Fruit fly (Drosophila melanogaster) whole organism, embryonic: Measurements from ENCODE around the gene Sgp.

Experiments
- CG10979 ChIP-seq: fragments of 200-800 bp; sonication (Bioruptor generic); optimal IDR thresholded peaks from 2 replicates; lab custom pipeline; 2018; ENCODE audit warnings: missing biosample characterization, mild to moderate bottlenecking, missing genetic modification characterization, moderate library complexity
- CG12219 ChIP-seq: fragments of 200-800 bp; sonication (Bioruptor generic); optimal IDR thresholded peaks from 3 replicates; lab custom pipeline; 2018; ENCODE audit warnings: missing biosample characterization, mild to moderate bottlenecking, missing genetic modification characterization
- CG12659 ChIP-seq: fragments of 200-800 bp; sonication (Bioruptor generic); optimal IDR thresholded peaks from 3 replicates; lab custom pipeline; 2017; ENCODE audit warnings: mild to moderate bottlenecking, missing biosample characterization, missing genetic modification reagents, missing genetic modification characterization
- CG13287 ChIP-seq: fragments of 200-800 bp; sonication (Bioruptor generic); IDR thresholded peaks from 2 replicates; pipeline ENCODE4 v1.3.6; 2022; ENCODE audit warnings: missing biosample characterization, missing genetic modification characterization; ENCODE audit not compliant: partially characterized antibody
- CG13775 ChIP-seq: fragments of 200-800 bp; sonication (Bioruptor generic); optimal IDR thresholded peaks from 3 replicates; lab custom pipeline; 2017; ENCODE audit warnings: missing biosample characterization, mild to moderate bottlenecking, missing genetic modification characterization
- CG17568 ChIP-seq: fragments of 200-800 bp; sonication (Bioruptor generic); optimal IDR thresholded peaks from 2 replicates; lab custom pipeline; 2018; ENCODE audit warnings: missing biosample characterization, mild to moderate bottlenecking, missing genetic modification characterization, moderate library complexity
- CG17912 ChIP-seq: fragments of 200-800 bp; sonication (Bioruptor generic); optimal IDR thresholded peaks from 2 replicates; lab custom pipeline; 2018; ENCODE audit warnings: missing biosample characterization, mild to moderate bottlenecking, missing genetic modification characterization
- CG18599 ChIP-seq: fragments of 200-800 bp; sonication (Bioruptor generic); optimal IDR thresholded peaks from 3 replicates; lab custom pipeline; 2017; ENCODE audit warnings: missing biosample characterization, missing genetic modification characterization, mild to moderate bottlenecking, moderate library complexity, missing genetic modification reagents
- CG18619 ChIP-seq: fragments of 200-800 bp; sonication (Bioruptor generic); optimal IDR thresholded peaks from 3 replicates; lab custom pipeline; 2017; ENCODE audit warnings: missing biosample characterization, mild to moderate bottlenecking, missing genetic modification characterization
- CG2129 ChIP-seq: fragments of 200-800 bp; sonication (Bioruptor generic); IDR thresholded peaks from 2 replicates; pipeline ENCODE4 v1.3.6; 2022; ENCODE audit warnings: missing biosample characterization, missing genetic modification characterization; ENCODE audit not compliant: partially characterized antibody
- CG2199 ChIP-seq: fragments of 200-800 bp; sonication (Bioruptor generic); IDR thresholded peaks from 3 replicates; pipeline ENCODE4 v1.3.6; 2022; ENCODE audit warnings: missing biosample characterization, missing genetic modification characterization
- CG4424 ChIP-seq: fragments of 200-800 bp; sonication (Bioruptor generic); optimal IDR thresholded peaks from 3 replicates; lab custom pipeline; 2016; ENCODE audit warnings: missing biosample characterization, missing genetic modification characterization
- CG4617 ChIP-seq: fragments of 200-800 bp; sonication (Bioruptor generic); optimal IDR thresholded peaks from 3 replicates; lab custom pipeline; 2016; ENCODE audit warnings: missing biosample characterization, missing genetic modification characterization, borderline replicate concordance
- CG7357 ChIP-seq: fragments of 200-800 bp; sonication (Bioruptor generic); IDR thresholded peaks from 3 replicates; pipeline ENCODE4 v1.3.6; 2022; ENCODE audit warnings: missing biosample characterization, missing genetic modification characterization
- CG7372 ChIP-seq: fragments of 200-800 bp; sonication (Bioruptor generic); IDR thresholded peaks from 2 replicates; pipeline ENCODE4 v1.3.6; 2022; ENCODE audit warnings: missing biosample characterization, missing genetic modification characterization
- Deaf1 ChIP-seq: fragments of 200-800 bp; optimal IDR thresholded peaks from 3 replicates; lab custom pipeline; 2019; ENCODE audit warnings: missing biosample characterization, mild to moderate bottlenecking, missing genetic modification characterization, moderate library complexity
- Drgx ChIP-seq: fragments of 200-800 bp; sonication (Bioruptor generic); IDR thresholded peaks from 2 replicates; pipeline ENCODE4 v1.3.6; 2022; ENCODE audit warnings: missing biosample characterization, missing genetic modification characterization
- E2f1 ChIP-seq: fragments of 200-800 bp; sonication (Bioruptor generic); IDR thresholded peaks from 2 replicates; pipeline ENCODE4 v1.3.6; 2022; ENCODE audit warnings: missing biosample characterization, missing genetic modification characterization
- ERR ChIP-seq: fragments of 200-800 bp; sonication (Bioruptor generic); optimal IDR thresholded peaks from 2 replicates; lab custom pipeline; 2016; ENCODE audit warnings: missing biosample characterization, missing genetic modification characterization
- Ets97D ChIP-seq: fragments of 200-800 bp; sonication (Bioruptor generic); optimal IDR thresholded peaks from 3 replicates; lab custom pipeline; 2016; ENCODE audit warnings: missing biosample characterization, missing genetic modification characterization
- H2.0 ChIP-seq: fragments of 200-800 bp; sonication (Bioruptor generic); IDR thresholded peaks from 2 replicates; pipeline ENCODE4 v1.3.6; 2022; ENCODE audit warnings: missing biosample characterization, missing genetic modification characterization
- HmgD ChIP-seq: fragments of 200-800 bp; sonication (Bioruptor generic); optimal IDR thresholded peaks from 3 replicates; lab custom pipeline; 2016; ENCODE audit warnings: missing biosample characterization, missing genetic modification characterization
- Hr39 ChIP-seq: fragments of >200 bp; optimal IDR thresholded peaks from 2 replicates; lab custom pipeline; 2017
- Hr51 ChIP-seq, 2 experiments: fragments of 200-800 bp; sonication (Bioruptor generic); optimal IDR thresholded peaks; 2 replicates in 1 of 2; 3 replicates in 1 of 2; lab custom pipeline; 2016 to 2018; ENCODE audit warnings: missing biosample characterization in 2 of 2, missing genetic modification characterization in 2 of 2, mild to moderate bottlenecking in 1 of 2, moderate library complexity in 1 of 2
- Meics ChIP-seq: fragments of 200-800 bp; sonication (Bioruptor generic); optimal IDR thresholded peaks from 2 replicates; lab custom pipeline; 2017; ENCODE audit warnings: missing biosample characterization, mild to moderate bottlenecking, missing genetic modification characterization
- Mrtf ChIP-seq: fragments of 200-800 bp; sonication (Bioruptor generic); IDR thresholded peaks from 3 replicates; pipeline ENCODE4 v1.3.6; 2022; ENCODE audit warnings: missing biosample characterization, missing genetic modification characterization
- Nf-YB ChIP-seq: fragments of 200-800 bp; sonication (Bioruptor generic); optimal IDR thresholded peaks from 3 replicates; lab custom pipeline; 2019; ENCODE audit warnings: missing biosample characterization, mild to moderate bottlenecking, missing genetic modification characterization, moderate library complexity
- Poxn ChIP-seq: fragments of 200-800 bp; sonication (Bioruptor generic); IDR thresholded peaks from 2 replicates; pipeline ENCODE4 v1.3.6; 2022; ENCODE audit warnings: missing biosample characterization, missing genetic modification characterization
- Scr ChIP-seq: fragments of 200-800 bp; sonication (Bioruptor generic); IDR thresholded peaks from 2 replicates; pipeline ENCODE4 v1.3.6; 2022; ENCODE audit warnings: missing biosample characterization, missing genetic modification characterization; ENCODE audit not compliant: partially characterized antibody
- Side ChIP-seq: fragments of 200-800 bp; sonication (Bioruptor generic); optimal IDR thresholded peaks from 2 replicates; lab custom pipeline; 2016; ENCODE audit warnings: missing biosample characterization, missing genetic modification characterization
- Sox100B ChIP-seq: fragments of 200-800 bp; sonication (Bioruptor generic); optimal IDR thresholded peaks from 3 replicates; lab custom pipeline; 2018; ENCODE audit warnings: missing biosample characterization, mild to moderate bottlenecking, missing genetic modification characterization
- ap ChIP-seq: fragments of 200-800 bp; sonication (Bioruptor generic); IDR thresholded peaks from 2 replicates; pipeline ENCODE4 v1.3.6; 2022; ENCODE audit warnings: missing biosample characterization, missing genetic modification characterization
- bowl ChIP-seq: fragments of 200-800 bp; sonication (Bioruptor generic); IDR thresholded peaks from 2 replicates; pipeline ENCODE4 v1.3.6; 2022; ENCODE audit warnings: missing biosample characterization, missing genetic modification characterization
- cas ChIP-seq: fragments of 200-800 bp; sonication (Bioruptor generic); IDR thresholded peaks from 2 replicates; pipeline ENCODE4 v1.3.6; 2022; ENCODE audit warnings: missing biosample characterization, missing genetic modification characterization
- chn ChIP-seq: fragments of 200-800 bp; sonication (Bioruptor generic); optimal IDR thresholded peaks from 2 replicates; lab custom pipeline; 2016; ENCODE audit warnings: missing biosample characterization, missing genetic modification characterization
- gsb ChIP-seq: fragments of 200-800 bp; sonication (Bioruptor generic); IDR thresholded peaks from 2 replicates; pipeline ENCODE4 v1.3.6; 2022; ENCODE audit warnings: missing biosample characterization, missing genetic modification characterization
- hb ChIP-seq: fragments of 200-800 bp; sonication (Bioruptor generic); IDR thresholded peaks from 3 replicates; pipeline ENCODE4 v1.3.6; 2022; ENCODE audit warnings: missing biosample characterization, missing genetic modification characterization; ENCODE audit not compliant: partially characterized antibody
- her ChIP-seq: fragments of 200-800 bp; sonication (Bioruptor generic); optimal IDR thresholded peaks from 2 replicates; lab custom pipeline; 2016; ENCODE audit warnings: missing biosample characterization, missing genetic modification characterization
- ind ChIP-seq: fragments of 200-800 bp; sonication (Bioruptor generic); optimal IDR thresholded peaks from 3 replicates; lab custom pipeline; 2016; ENCODE audit warnings: missing biosample characterization, missing genetic modification characterization
- jigr1 ChIP-seq: fragments of 200-800 bp; sonication (Bioruptor generic); IDR thresholded peaks from 3 replicates; pipeline ENCODE4 v1.3.6; 2022; ENCODE audit warnings: missing biosample characterization, missing genetic modification characterization
- kah ChIP-seq: fragments of 200-800 bp; sonication (Bioruptor generic); optimal IDR thresholded peaks from 2 replicates; lab custom pipeline; 2018; ENCODE audit warnings: missing biosample characterization, mild to moderate bottlenecking, missing genetic modification characterization
- nerfin-1 ChIP-seq: fragments of 200-800 bp; sonication (Bioruptor generic); optimal IDR thresholded peaks from 3 replicates; lab custom pipeline; 2019; ENCODE audit warnings: missing biosample characterization, mild to moderate bottlenecking, missing genetic modification characterization, moderate library complexity
- nerfin-2 ChIP-seq: fragments of 200-800 bp; sonication (Bioruptor generic); IDR thresholded peaks from 2 replicates; pipeline ENCODE4 v1.3.6; 2022; ENCODE audit warnings: missing biosample characterization, missing genetic modification characterization; ENCODE audit not compliant: partially characterized antibody
- nmo ChIP-seq: fragments of 200-800 bp; sonication (Bioruptor generic); optimal IDR thresholded peaks from 2 replicates; lab custom pipeline; 2018; ENCODE audit warnings: missing biosample characterization, mild to moderate bottlenecking, missing genetic modification characterization, moderate library complexity
- p53 ChIP-seq: fragments of 200-800 bp; sonication (Bioruptor generic); optimal IDR thresholded peaks from 2 replicates; lab custom pipeline; 2016; ENCODE audit warnings: missing biosample characterization, missing genetic modification characterization
- sd ChIP-seq: fragments of 200-800 bp; sonication (Bioruptor generic); optimal IDR thresholded peaks from 3 replicates; lab custom pipeline; 2018; ENCODE audit warnings: missing biosample characterization, mild to moderate bottlenecking, missing genetic modification characterization, moderate library complexity
- slbo ChIP-seq: fragments of 200-800 bp; sonication (Bioruptor generic); IDR thresholded peaks from 2 replicates; pipeline ENCODE4 v1.3.6; 2022; ENCODE audit warnings: missing biosample characterization, missing genetic modification characterization
- slou ChIP-seq: fragments of 200-800 bp; sonication (Bioruptor generic); optimal IDR thresholded peaks from 3 replicates; lab custom pipeline; 2016; ENCODE audit warnings: missing biosample characterization, missing genetic modification characterization
- sna ChIP-seq: fragments of 200-800 bp; sonication (Bioruptor generic); IDR thresholded peaks from 2 replicates; pipeline ENCODE4 v1.3.6; 2022; ENCODE audit warnings: missing biosample characterization, missing genetic modification characterization; ENCODE audit not compliant: partially characterized antibody
- sr ChIP-seq: fragments of 200-800 bp; sonication (Bioruptor generic); IDR thresholded peaks from 3 replicates; pipeline ENCODE4 v1.3.6; 2022; ENCODE audit warnings: missing biosample characterization, missing genetic modification characterization
- z ChIP-seq: fragments of 200-800 bp; sonication (Bioruptor generic); IDR thresholded peaks from 3 replicates; pipeline ENCODE4 v1.3.6; 2022; ENCODE audit warnings: missing biosample characterization, missing genetic modification characterization
- zfh2 ChIP-seq: fragments of 200-800 bp; sonication (Bioruptor generic); optimal IDR thresholded peaks from 2 replicates; lab custom pipeline; 2016; ENCODE audit warnings: missing biosample characterization, missing genetic modification characterization

The Sgp gene

DNA sequence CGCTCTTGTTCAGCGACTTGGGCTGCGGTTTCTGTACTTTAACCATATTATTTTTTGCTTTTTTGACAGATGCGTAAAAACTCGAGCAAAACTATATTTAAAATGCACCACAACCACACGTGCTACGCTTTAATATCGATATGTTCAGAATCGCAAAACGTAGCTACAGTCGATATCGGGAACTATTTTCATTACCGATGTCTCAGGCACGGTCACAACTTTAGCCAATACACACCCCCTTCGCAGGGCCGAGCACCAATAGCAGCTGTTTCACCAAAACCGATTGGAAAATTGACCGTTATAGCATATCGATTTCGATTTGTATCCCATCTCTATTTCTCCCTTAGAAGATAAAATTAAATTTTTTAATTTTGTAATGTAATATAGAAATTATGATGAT is 7.8 kb upstream of the Sgp start, which contains the start of gene CG13096 (continued):
- TF ChIP-seq Hr51 (GFP tag; optimal IDR thresholded peaks at IDR 0.05; lab: Kevin White, UChicago) (peak in 1 of 2 experiments; percentile 27), nerfin-2 (GFP tag; lab: Robert Waterston, UW) (peak; percentile 97), CG10979 (no peak), z (GFP tag; lab: Robert Waterston, UW) (no peak), sr (GFP tag; lab: Robert Waterston, UW) (no peak), jigr1 (GFP tag; lab: Robert Waterston, UW) (no peak), CG18619 (GFP tag; lab: Kevin White, UChicago) (no peak), Drgx (GFP tag; lab: Robert Waterston, UW) (no peak), CG4424 (GFP tag; lab: Kevin White, UChicago) (peak; percentile 45), Side (GFP tag; lab: Kevin White, UChicago) (peak; percentile 2), ERR (peak; percentile 15), Scr (peak; percentile 97), Meics (GFP tag; lab: Kevin White, UChicago) (no peak), sna (GFP tag; lab: Robert Waterston, UW) (peak; percentile 99), CG17912 (GFP tag; lab: Kevin White, UChicago) (peak; percentile 59), E2f1 (GFP tag; lab: Robert Waterston, UW) (no peak), CG2199 (GFP tag; lab: Robert Waterston, UW) (no peak), CG18599 (no peak), CG12219 (GFP tag; lab: Kevin White, UChicago) (no peak), H2.0 (GFP tag; lab: Robert Waterston, UW) (no peak), Mrtf (GFP tag; lab: Robert Waterston, UW) (no peak), cas (GFP tag; lab: Robert Waterston, UW) (no peak), ap (GFP tag; lab: Robert Waterston, UW) (no peak), CG2129 (GFP tag; lab: Robert Waterston, UW) (peak; percentile 95), CG7372 (GFP tag; lab: Robert Waterston, UW) (no peak), CG7357 (no peak), Deaf1 (tag; lab: Kevin White, UChicago) (peak; percentile 22), sd (tag; lab: Kevin White, UChicago) (no peak), chn (peak; percentile 32), slou (no peak), her (GFP tag; lab: Kevin White, UChicago) (peak; percentile 10), Nf-YB (GFP tag; lab: Kevin White, UChicago) (peak; percentile 60), CG17568 (no peak), nerfin-1 (tag; lab: Kevin White, UChicago) (peak; percentile 22), p53 (GFP tag; lab: Kevin White, UChicago) (peak; percentile 9), Sox100B (no peak), hb (peak; percentile 98), Poxn (no peak), nmo (GFP tag; lab: Kevin White, UChicago) (peak; percentile 71), slbo (GFP tag; lab: Robert Waterston, UW) (peak; percentile 27; the same call in 1 of the 2 replicates), CG4617 (peak; percentile 46), zfh2 (GFP tag; lab: Kevin White, UChicago) (peak; percentile 27), ind (GFP tag; lab: Kevin White, UChicago) (no peak), gsb (no peak), CG13287 (peak; percentile 100), bowl (GFP tag; lab: Robert Waterston, UW) (no peak), Hr39 (lab: Kevin White, UChicago) (no peak), kah (GFP tag; lab: Kevin White, UChicago) (no peak), CG13775 (GFP tag; lab: Kevin White, UChicago) (no peak), Ets97D (GFP tag; lab: Kevin White, UChicago) (peak; percentile 91), CG12659 (GFP tag; lab: Kevin White, UChicago) (peak; percentile 72), HmgD (GFP tag; lab: Kevin White, UChicago) (peak; percentile 83)
